Fruit fly (Drosophila melanogaster): ENCODE results near the gene pkaap.
A peak's percentile ranks its signal among the peaks of the same experiment; 100 is the strongest.

Gene pkaap

DNA sequence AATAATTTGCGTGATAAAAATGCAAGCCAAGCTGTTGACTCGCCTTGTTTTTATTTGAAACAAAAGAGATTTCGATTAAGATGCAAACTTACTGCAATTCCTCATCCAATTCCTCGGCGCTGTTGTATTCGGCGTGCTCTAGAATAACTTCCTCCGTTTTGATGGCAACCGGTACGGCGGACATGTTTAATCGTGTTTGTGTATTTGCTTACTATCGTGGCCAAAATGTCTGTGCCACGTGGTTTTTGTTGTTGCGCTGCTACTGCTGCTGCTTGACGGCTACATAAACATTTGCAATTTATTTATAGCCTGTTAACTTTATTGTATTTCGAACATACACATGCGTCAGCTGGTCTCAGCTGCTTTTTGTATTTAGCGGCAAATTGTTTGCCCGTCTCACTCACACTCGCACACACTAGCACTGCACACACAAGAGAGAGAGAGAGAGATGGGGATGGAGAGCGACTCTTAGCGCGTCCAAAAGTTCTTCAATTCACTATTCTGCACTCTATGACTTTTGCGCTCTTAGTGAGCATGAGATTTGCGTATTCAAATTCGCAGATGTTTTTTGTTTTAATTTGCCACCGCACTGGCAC, 986 bp upstream of the pkaap start:
- TF ChIP-seq dl (GFP tag; optimal IDR thresholded peaks at IDR 0.05; ENCODE audit: insufficient read depth in 1 of 2, partially characterized antibody in 2 of 2) (peak in 1 of 2 experiments; percentile 18), OdsH (GFP tag; optimal IDR thresholded peaks at IDR 0.05) (no peak), ey (GFP tag; optimal IDR thresholded peaks at IDR 0.05) (no peak), Sp1 (GFP tag; optimal IDR thresholded peaks at IDR 0.05) (no peak)

DNA sequence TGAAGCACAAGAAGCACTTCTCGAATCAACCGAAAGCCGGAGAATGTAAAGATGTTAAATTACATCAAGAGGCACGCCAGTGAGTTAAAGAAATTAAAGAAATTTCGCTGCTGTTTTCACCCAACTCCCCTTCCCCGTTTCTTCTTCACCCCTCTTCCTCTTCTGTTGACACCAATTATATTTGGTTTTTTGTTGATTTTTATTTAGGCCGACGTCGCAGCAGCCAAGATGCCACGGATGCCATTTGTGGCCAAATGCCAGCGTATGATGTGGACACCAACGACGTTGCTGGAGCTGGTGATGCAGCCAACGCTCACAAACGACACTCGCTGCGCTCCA, 272 bp downstream of the pkaap start:
- no peak for TF ChIP-seq Hnf4 (GFP tag; optimal IDR thresholded peaks at IDR 0.05)
- no peak for TF ChIP-seq Dfd (GFP tag; optimal IDR thresholded peaks at IDR 0.05)
- TF ChIP-seq Abd-B (GFP tag; optimal IDR thresholded peaks at IDR 0.05) = no peak
- TF ChIP-seq tai (GFP tag; optimal IDR thresholded peaks at IDR 0.05) = no peak
- TF ChIP-seq Mio (GFP tag; optimal IDR thresholded peaks at IDR 0.05) = no peak
- TF ChIP-seq Jra (GFP tag; optimal IDR thresholded peaks at IDR 0.05) = no peak
- no peak for TF ChIP-seq rgr (GFP tag; optimal IDR thresholded peaks at IDR 0.05)
- no peak for TF ChIP-seq ey (GFP tag; optimal IDR thresholded peaks at IDR 0.05)
- no peak for TF ChIP-seq OdsH (GFP tag; optimal IDR thresholded peaks at IDR 0.05)
- TF ChIP-seq dsf (GFP tag; optimal IDR thresholded peaks at IDR 0.05; ENCODE audit: borderline replicate concordance) = no peak
- no peak for TF ChIP-seq fru (GFP tag; optimal IDR thresholded peaks at IDR 0.05)
- no peak for TF ChIP-seq CG32264 (GFP tag; optimal IDR thresholded peaks at IDR 0.05)
- TF ChIP-seq sage (GFP tag; optimal IDR thresholded peaks at IDR 0.05) = no peak
- TF ChIP-seq br (GFP tag; optimal IDR thresholded peaks at IDR 0.05) = no peak
- TF ChIP-seq dmrt93B (GFP tag; optimal IDR thresholded peaks at IDR 0.05) = no peak

DNA sequence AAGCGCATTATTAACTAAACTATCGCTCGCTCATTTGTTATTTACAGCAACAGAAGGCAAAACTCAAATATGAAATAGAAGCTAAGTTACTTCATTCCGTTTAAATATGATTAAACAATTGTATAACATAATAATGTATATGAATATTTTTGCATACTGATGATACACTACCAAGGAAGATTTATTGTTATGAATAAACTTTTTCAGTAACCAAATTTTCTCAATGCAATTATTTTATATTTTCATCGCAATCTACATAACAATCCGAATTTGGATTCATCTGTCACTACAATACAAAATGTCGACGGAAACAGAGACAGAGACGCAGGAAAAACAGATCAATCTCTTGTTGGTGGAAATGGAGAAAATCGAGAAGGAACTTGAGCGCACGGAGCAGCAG, 2.9 kb downstream of the pkaap start, which contains the start of gene CG17329:
CG17329 (plus strand) TSS at position 301 of the 400 bp plus-strand sequence.
- TF ChIP-seq Sp1 (GFP tag; optimal IDR thresholded peaks at IDR 0.05) (no peak), dmrt93B (GFP tag; optimal IDR thresholded peaks at IDR 0.05) (no peak), N (GFP tag; optimal IDR thresholded peaks at IDR 0.05) (no peak), GATAd (GFP tag; optimal IDR thresholded peaks at IDR 0.05) (no peak), Vsx2 (GFP tag; optimal IDR thresholded peaks at IDR 0.05; ENCODE audit: partially characterized antibody) (no peak), usp (GFP tag; optimal IDR thresholded peaks at IDR 0.05) (no peak), CG32264 (GFP tag; optimal IDR thresholded peaks at IDR 0.05) (no peak), foxo (GFP tag; optimal IDR thresholded peaks at IDR 0.05) (no peak), psq (GFP tag; optimal IDR thresholded peaks at IDR 0.05) (no peak), Mio (GFP tag; optimal IDR thresholded peaks at IDR 0.05) (no peak), pan (optimal IDR thresholded peaks at IDR 0.05) (no peak), Jra (GFP tag; optimal IDR thresholded peaks at IDR 0.05) (no peak), CG9705 (GFP tag; optimal IDR thresholded peaks at IDR 0.05) (no peak), Myc (optimal IDR thresholded peaks at IDR 0.05) (no peak), OdsH (GFP tag; optimal IDR thresholded peaks at IDR 0.05) (no peak), Hr78 (GFP tag; optimal IDR thresholded peaks at IDR 0.05) (no peak), sage (GFP tag; optimal IDR thresholded peaks at IDR 0.05) (no peak), brk (GFP tag; optimal IDR thresholded peaks at IDR 0.05) (no peak), woc (GFP tag; optimal IDR thresholded peaks at IDR 0.05) (no peak), dsf (GFP tag; optimal IDR thresholded peaks at IDR 0.05; ENCODE audit: borderline replicate concordance) (no peak)

DNA sequence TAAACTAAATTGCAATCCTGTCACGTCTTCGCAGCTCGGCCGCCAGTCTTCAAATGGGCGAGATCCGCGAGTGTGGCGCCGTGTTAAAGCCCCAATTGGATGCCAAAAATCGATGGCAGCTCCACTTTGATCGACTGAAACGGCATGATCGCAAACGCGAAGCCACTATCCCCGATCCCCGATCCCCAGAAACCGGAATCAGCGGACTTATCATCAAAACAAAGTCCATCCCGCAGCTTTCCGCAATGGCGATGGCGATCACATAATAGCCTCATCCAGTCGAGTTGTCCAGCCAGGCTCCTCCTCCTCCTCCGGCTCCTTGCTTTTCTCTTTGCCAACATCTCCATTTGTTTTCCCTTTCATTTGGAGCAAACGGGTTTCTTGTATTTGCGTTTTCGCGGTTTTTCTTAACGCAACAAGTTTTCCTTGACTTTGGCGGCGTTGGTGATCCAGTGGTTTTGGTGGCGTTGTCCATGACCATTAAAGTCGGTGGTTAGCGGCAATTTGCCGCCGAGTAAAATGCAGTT, 4.9 kb downstream of the pkaap start, which contains the start of gene CG13258:
CG13258 (minus strand) TSS at position 51 of the 527 bp plus-strand sequence.
- TF ChIP-seq dmrt93B (GFP tag; optimal IDR thresholded peaks at IDR 0.05) = no peak
- no peak for TF ChIP-seq HLH106 (tag; optimal IDR thresholded peaks at IDR 0.05)
- no peak for TF ChIP-seq dsf (GFP tag; optimal IDR thresholded peaks at IDR 0.05; ENCODE audit: borderline replicate concordance)
- no peak for TF ChIP-seq dl (GFP tag; optimal IDR thresholded peaks at IDR 0.05; ENCODE audit: insufficient read depth in 1 of 2, partially characterized antibody in 2 of 2)
- no peak for TF ChIP-seq CG32264 (GFP tag; optimal IDR thresholded peaks at IDR 0.05)
- TF ChIP-seq usp (GFP tag; optimal IDR thresholded peaks at IDR 0.05) = no peak
- no peak for TF ChIP-seq Vsx2 (GFP tag; optimal IDR thresholded peaks at IDR 0.05; ENCODE audit: partially characterized antibody)
- TF ChIP-seq Dfd (GFP tag; optimal IDR thresholded peaks at IDR 0.05) = no peak
- no peak for TF ChIP-seq rgr (GFP tag; optimal IDR thresholded peaks at IDR 0.05)
- no peak for TF ChIP-seq Myc (optimal IDR thresholded peaks at IDR 0.05)
- no peak for TF ChIP-seq tai (GFP tag; optimal IDR thresholded peaks at IDR 0.05)
- no peak for TF ChIP-seq sage (GFP tag; optimal IDR thresholded peaks at IDR 0.05)
- no peak for TF ChIP-seq lola (GFP tag; optimal IDR thresholded peaks at IDR 0.05)
- no peak for TF ChIP-seq woc (GFP tag; optimal IDR thresholded peaks at IDR 0.05)
- no peak for TF ChIP-seq Jra (GFP tag; optimal IDR thresholded peaks at IDR 0.05)
